Worm (Caenorhabditis elegans) whole organism, early embryonic: Measurements from ENCODE around the gene nspa-10.

Source experiments
- ama-1 ChIP-seq: fragments of 150-350 bp; optimal IDR thresholded peaks from 2 replicates; lab custom pipeline; 2014
- ets-7 ChIP-seq: sonication (generic microtip); optimal IDR thresholded peaks from 2 replicates; lab custom pipeline; 2016; ENCODE audit warnings: missing genotype, missing genetic modification characterization, missing compliant biosample characterization
- hmbx-1 ChIP-seq: sonication (generic microtip); optimal IDR thresholded peaks from 2 replicates; lab custom pipeline; 2016; ENCODE audit warnings: mild to moderate bottlenecking, missing genetic modification characterization, missing compliant biosample characterization
- scrt-1 ChIP-seq: fragments of 200-800 bp; sonication (Bioruptor generic); IDR thresholded peaks from 2 replicates; pipeline ENCODE4 v1.3.6; 2022; ENCODE audit warnings: missing genetic modification characterization, missing compliant biosample characterization
- sea-1 ChIP-seq: fragments of 200-800 bp; sonication (Bioruptor generic); conservative IDR thresholded peaks from 2 replicates; pipeline ENCODE4 v1.3.6; 2022; ENCODE audit warnings: missing genetic modification characterization, missing compliant biosample characterization
- tbx-11 ChIP-seq: fragments of 200-800 bp; sonication (Bioruptor generic); IDR thresholded peaks from 2 replicates; pipeline ENCODE4 v1.3.6; 2022; ENCODE audit warnings: missing genetic modification characterization, missing compliant biosample characterization
- tbx-37 ChIP-seq: fragments of 200-800 bp; sonication (Bioruptor generic); conservative IDR thresholded peaks from 2 replicates; pipeline ENCODE4 v1.3.6; 2022; ENCODE audit warnings: missing genetic modification reagents, missing genetic modification characterization, missing compliant biosample characterization

- TF ChIP-seq scrt-1 (no peak), tbx-37 (GFP tag; lab: Robert Waterston, UW) (no peak), ama-1 (lab: Kevin White, UChicago) (no peak), ets-7 (no peak), hmbx-1 (tag; lab: Kevin White, UChicago) (no peak), sea-1 (no peak), tbx-11 (GFP tag; lab: Robert Waterston, UW) (no peak)
Observed at ce11 chrV:14744824-14745223, 5.4 kb downstream of the nspa-10 start.
